Worm (Caenorhabditis elegans) whole organism, L3 larva: ENCODE measurements around the gene nhr-164.

Experiments used
- daf-12 ChIP-seq: fragments of 150-350 bp; optimal IDR thresholded peaks from 2 replicates; lab custom pipeline; 2014; ENCODE audit warnings: missing biosample characterization, missing genetic modification reagents, missing genetic modification characterization
- egl-27 ChIP-seq: sonication (generic microtip); optimal IDR thresholded peaks from 4 replicates; lab custom pipeline; 2017; ENCODE audit warnings: missing biosample characterization, missing genetic modification reagents, missing genetic modification characterization
- hmg-11 ChIP-seq: sonication (generic microtip); optimal IDR thresholded peaks from 2 replicates; lab custom pipeline; 2016; ENCODE audit warnings: missing genetic modification characterization, missing compliant biosample characterization
- jun-1 ChIP-seq: fragments of 150-350 bp; optimal IDR thresholded peaks from 2 replicates; lab custom pipeline; 2014; ENCODE audit warnings: missing biosample characterization, missing genetic modification reagents, missing genetic modification characterization
- lsy-12 ChIP-seq: sonication (generic microtip); optimal IDR thresholded peaks from 2 replicates; lab custom pipeline; 2016; ENCODE audit warnings: mild to moderate bottlenecking, missing genetic modification characterization, missing compliant biosample characterization
- mml-1 ChIP-seq: fragments of 150-350 bp; sonication (generic microtip); optimal IDR thresholded peaks from 3 replicates; lab custom pipeline; 2014; ENCODE audit warnings: missing biosample characterization, missing genetic modification characterization
- nhr-76 ChIP-seq: fragments of 150-350 bp; sonication (generic microtip); optimal IDR thresholded peaks from 5 replicates; lab custom pipeline; 2014; ENCODE audit warnings: missing biosample characterization, missing genetic modification characterization
- unc-62 ChIP-seq: fragments of 150-350 bp; sonication (generic microtip); optimal IDR thresholded peaks from 4 replicates; lab custom pipeline; 2014; ENCODE audit warnings: missing biosample characterization, missing genetic modification reagents, missing genetic modification characterization

The nhr-164 gene

DNA sequence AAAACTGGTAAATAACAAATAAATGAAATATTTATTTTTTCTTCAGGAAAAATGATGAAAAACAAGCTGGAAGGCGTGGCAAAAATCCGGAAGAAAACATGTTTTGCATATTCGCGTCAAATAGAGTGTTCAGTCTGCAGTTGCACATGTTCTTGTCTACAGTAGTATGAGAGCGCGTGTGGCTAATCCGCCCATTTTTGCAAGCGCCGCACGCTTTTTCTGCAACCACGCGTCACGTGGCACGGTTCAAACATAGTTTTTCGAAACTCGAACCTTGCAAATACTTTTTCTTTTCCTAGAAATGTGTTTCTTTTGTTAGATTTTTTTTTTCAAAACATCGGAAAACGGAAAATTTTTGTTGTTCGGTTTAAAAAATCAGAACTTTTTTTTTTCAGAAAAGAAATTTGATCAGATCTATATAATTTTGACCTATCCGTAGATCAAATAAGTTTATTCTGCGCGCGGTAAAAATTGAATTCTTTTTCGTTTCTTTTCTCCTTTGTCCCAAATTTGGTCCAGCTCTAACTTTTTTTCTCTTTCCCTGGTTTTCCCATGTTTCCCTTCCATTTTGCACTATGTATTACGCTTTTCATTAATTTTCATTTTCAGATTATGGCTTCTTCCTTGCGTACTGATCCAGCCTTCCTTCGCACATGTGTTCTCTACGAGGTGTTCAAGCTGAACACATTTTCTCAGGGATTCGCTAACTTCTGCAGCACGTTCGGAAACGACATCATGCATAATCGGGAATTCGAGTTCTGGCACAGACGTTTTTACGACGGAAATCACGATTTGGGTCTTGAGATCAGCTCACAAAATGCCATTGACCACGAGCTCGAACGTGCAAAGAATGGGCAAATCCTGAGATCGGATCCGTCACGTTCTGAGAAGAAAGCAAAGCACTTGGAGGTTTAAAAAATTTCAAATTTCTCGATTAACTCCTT is 51.2 kb downstream of the nhr-164 start, which contains the start of gene Y75B12B.1:
Gene Y75B12B.1, plus strand, starts transcription at position 603 of the 944 bp plus-strand sequence.
- TF ChIP-seq nhr-76 (tag; lab: Kevin White, UChicago), result no peak
- TF ChIP-seq hmg-11 (tag; lab: Kevin White, UChicago), result no peak
- no peak for TF ChIP-seq egl-27
- no peak for TF ChIP-seq mml-1 (tag; lab: Kevin White, UChicago)
- no peak for TF ChIP-seq lsy-12
- TF ChIP-seq daf-12 (tag; lab: Kevin White, UChicago), result no peak
- no peak for TF ChIP-seq unc-62
- no peak for TF ChIP-seq jun-1 (tag; lab: Kevin White, UChicago)
